Fruit fly (Drosophila melanogaster): ENCODE data around the gene Tk.

Tk gene

dm6 chr3R:11969217-11969616 lies 36.1 kb downstream of the Tk start (continued):
- no peak for TF ChIP-seq ftz-f1 (GFP tag; optimal IDR thresholded peaks at IDR 0.05)
- no peak for TF ChIP-seq Xrp1 (GFP tag; IDR thresholded peaks at IDR 0.05)
- TF ChIP-seq pb (GFP tag; optimal IDR thresholded peaks at IDR 0.05) = no peak
- TF ChIP-seq Eip74EF (GFP tag; optimal IDR thresholded peaks at IDR 0.05) = no peak
- no peak for TF ChIP-seq Taf1 (GFP tag; IDR thresholded peaks at IDR 0.05)
- no peak for TF ChIP-seq CG8765 (GFP tag; IDR thresholded peaks at IDR 0.05)
- TF ChIP-seq CG31224 (GFP tag; IDR thresholded peaks at IDR 0.05) = no peak
- no peak for TF ChIP-seq ewg (GFP tag; optimal IDR thresholded peaks at IDR 0.05)
- no peak for TF ChIP-seq gcm2 (GFP tag; optimal IDR thresholded peaks at IDR 0.05)
- TF ChIP-seq croc (GFP tag; conservative IDR thresholded peaks at IDR 0.05) = no peak
- TF ChIP-seq rib (GFP tag; IDR thresholded peaks at IDR 0.05) = no peak
- no peak for TF ChIP-seq zf30C (GFP tag; optimal IDR thresholded peaks at IDR 0.05)
- no peak for TF ChIP-seq Antp (GFP tag; optimal IDR thresholded peaks at IDR 0.05)
- no peak for TF ChIP-seq Hmr (GFP tag; optimal IDR thresholded peaks at IDR 0.05)
- TF ChIP-seq Doc3 (GFP tag; IDR thresholded peaks at IDR 0.05; ENCODE audit: partially characterized antibody) = no peak
- TF ChIP-seq bigmax (GFP tag; optimal IDR thresholded peaks at IDR 0.05) = no peak
- no peak for TF ChIP-seq CG11696 (GFP tag; IDR thresholded peaks at IDR 0.05)
- peak in 1 of 2 experiments; percentile 18 for TF ChIP-seq Hr51 (GFP tag; optimal IDR thresholded peaks at IDR 0.05)
- TF ChIP-seq CG10959 (GFP tag; IDR thresholded peaks at IDR 0.05) = no peak
- TF ChIP-seq ase (GFP tag; IDR thresholded peaks at IDR 0.05) = no peak
- no peak for TF ChIP-seq bab2 (GFP tag; optimal IDR thresholded peaks at IDR 0.05)
- TF ChIP-seq run (tag; optimal IDR thresholded peaks at IDR 0.05) = no peak
- TF ChIP-seq PHDP (tag; optimal IDR thresholded peaks at IDR 0.05) = peak; percentile 19
- TF ChIP-seq CG2120 (GFP tag; optimal IDR thresholded peaks at IDR 0.05) = peak; percentile 49
- peak; percentile 20 for TF ChIP-seq nmo (GFP tag; optimal IDR thresholded peaks at IDR 0.05)
- TF ChIP-seq CG11723 (GFP tag; optimal IDR thresholded peaks at IDR 0.05) = no peak
- TF ChIP-seq kay (GFP tag; optimal IDR thresholded peaks at IDR 0.05) = no peak
- no peak for TF ChIP-seq unc-4 (GFP tag; IDR thresholded peaks at IDR 0.05; ENCODE audit: partially characterized antibody)
- TF ChIP-seq Bgb (GFP tag; IDR thresholded peaks at IDR 0.05; ENCODE audit: partially characterized antibody) = no peak
- no peak for TF ChIP-seq odd (GFP tag; optimal IDR thresholded peaks at IDR 0.05)
- TF ChIP-seq NfI (GFP tag; optimal IDR thresholded peaks at IDR 0.05) = peak; percentile 3
- peak; percentile 24 for TF ChIP-seq CG9817 (tag; optimal IDR thresholded peaks at IDR 0.05)
- TF ChIP-seq CG9932 (GFP tag; IDR thresholded peaks at IDR 0.05) = no peak
- TF ChIP-seq CG3847 (GFP tag; IDR thresholded peaks at IDR 0.05) = 0 out of 2 replicates have a peak, but pooled peaks have one; percentile 5
- TF ChIP-seq CG10979 (tag; optimal IDR thresholded peaks at IDR 0.05) = no peak
- TF ChIP-seq en (GFP tag; optimal IDR thresholded peaks at IDR 0.05) = no peak
- no peak for TF ChIP-seq vnd (GFP tag; IDR thresholded peaks at IDR 0.05; ENCODE audit: partially characterized antibody)
- no peak for TF ChIP-seq CG3838 (GFP tag; optimal IDR thresholded peaks at IDR 0.05)
- TF ChIP-seq BEAF-32 (GFP tag; optimal IDR thresholded peaks at IDR 0.05) = no peak
- TF ChIP-seq CG14667 (GFP tag; IDR thresholded peaks at IDR 0.05) = no peak
- no peak for TF ChIP-seq prd (optimal IDR thresholded peaks at IDR 0.05)
- no peak for TF ChIP-seq prd (GFP tag; IDR thresholded peaks at IDR 0.05)
- peak; percentile 48 for TF ChIP-seq CoRest (tag; optimal IDR thresholded peaks at IDR 0.05)
- TF ChIP-seq CG32532 (GFP tag; IDR thresholded peaks at IDR 0.05) = no peak
- no peak for TF ChIP-seq CG13296 (GFP tag; optimal IDR thresholded peaks at IDR 0.05)
- no peak for TF ChIP-seq E2f1 (GFP tag; IDR thresholded peaks at IDR 0.05)
- no peak for TF ChIP-seq Awh (GFP tag; IDR thresholded peaks at IDR 0.05)
- no peak for TF ChIP-seq salm (tag; optimal IDR thresholded peaks at IDR 0.05)
- TF ChIP-seq dysf (GFP tag; IDR thresholded peaks at IDR 0.05) = 0 out of 3 replicates have a peak, but pooled peaks have one; percentile 13
- TF ChIP-seq Opbp (GFP tag; IDR thresholded peaks at IDR 0.05; ENCODE audit: partially characterized antibody) = no peak
- no peak for TF ChIP-seq CG8478 (optimal IDR thresholded peaks at IDR 0.05)
- TF ChIP-seq crol (GFP tag; IDR thresholded peaks at IDR 0.05) = no peak
